Worm (Caenorhabditis elegans): ENCODE data around the gene Y54G2A.19.

DNA sequence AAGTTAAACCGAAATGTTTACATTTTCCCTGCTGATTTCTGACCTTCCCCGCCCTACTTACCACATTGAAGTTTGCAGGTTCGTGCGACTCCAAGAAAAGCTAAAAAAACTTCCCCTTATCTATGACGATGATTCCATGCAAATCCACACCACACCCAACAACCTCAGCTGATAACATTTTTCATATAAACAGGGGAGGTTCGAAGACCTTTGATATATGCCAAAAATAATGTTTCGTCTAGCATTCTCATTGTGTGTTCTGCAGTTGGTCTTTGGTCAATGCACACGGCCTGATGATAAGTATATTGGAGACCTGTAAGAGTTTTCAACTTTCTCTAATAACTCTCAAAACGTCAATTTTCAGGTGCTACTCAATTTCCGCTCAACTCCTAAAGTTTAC is 40.4 kb downstream of the Y54G2A.19 start:
- no peak for TF ChIP-seq tbx-37 (GFP tag; conservative IDR thresholded peaks at IDR 0.05)
- no peak for TF ChIP-seq hmbx-1 (tag; optimal IDR thresholded peaks at IDR 0.05)
- TF ChIP-seq ama-1 (optimal IDR thresholded peaks at IDR 0.05), result no peak
- TF ChIP-seq ets-7 (tag; optimal IDR thresholded peaks at IDR 0.05), result no peak
- TF ChIP-seq pes-1 (GFP tag; IDR thresholded peaks at IDR 0.05), result no peak
- TF ChIP-seq sea-1 (GFP tag; conservative IDR thresholded peaks at IDR 0.05), result no peak
- no peak for TF ChIP-seq F13C5.2 (tag; optimal IDR thresholded peaks at IDR 0.05)
- TF ChIP-seq hmg-4 (GFP tag; optimal IDR thresholded peaks at IDR 0.05), result no peak
- no peak for TF ChIP-seq ceh-36 (tag; optimal IDR thresholded peaks at IDR 0.05)

All from whole organism, early embryonic.